Fruit fly (Drosophila melanogaster): ENCODE results near the gene ss.

DNA sequence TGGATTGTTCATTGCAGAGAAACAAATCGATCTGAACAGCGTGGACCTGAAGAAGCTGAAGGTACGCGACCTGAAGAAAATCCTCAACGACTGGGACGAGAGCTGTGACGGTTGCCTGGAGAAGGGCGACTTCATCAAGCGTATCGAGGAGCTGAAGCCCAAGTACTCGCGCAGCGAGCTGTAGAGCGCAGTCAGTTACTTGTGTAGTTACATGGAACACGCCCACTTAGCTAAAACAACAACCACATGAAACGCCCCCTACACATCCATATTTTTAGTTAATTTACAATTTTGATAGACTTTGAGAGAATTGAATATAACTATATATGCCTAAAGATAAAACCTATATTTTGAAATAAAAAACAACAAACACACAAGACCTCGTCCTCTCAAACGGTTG is 53.1 kb downstream of the ss start:
- TF ChIP-seq CG31627 (GFP tag; optimal IDR thresholded peaks at IDR 0.05) (no peak), dsx (GFP tag; optimal IDR thresholded peaks at IDR 0.05; ENCODE audit: poor library complexity, severe bottlenecking) (no peak), Blimp-1 (GFP tag; optimal IDR thresholded peaks at IDR 0.05) (no peak), CG16779 (tag; optimal IDR thresholded peaks at IDR 0.05) (no peak), CG11762 (GFP tag; optimal IDR thresholded peaks at IDR 0.05; ENCODE audit: insufficient read depth) (no peak), OdsH (GFP tag; optimal IDR thresholded peaks at IDR 0.05) (no peak), CG6792 (GFP tag; optimal IDR thresholded peaks at IDR 0.05) (no peak), Hr38 (GFP tag; optimal IDR thresholded peaks at IDR 0.05) (no peak), CG6163 (GFP tag; IDR thresholded peaks at IDR 0.05) (no peak), CG4318 (GFP tag; optimal IDR thresholded peaks at IDR 0.05) (no peak)

All from whole organism, prepupa.